Fruit fly (Drosophila melanogaster): ENCODE results near the gene CG14839.

dm6 chr3R:14302128-14302527 is 39.9 kb downstream of the CG14839 start, which contains the start of gene IFT54:
- TF ChIP-seq CG17806 (tag; optimal IDR thresholded peaks at IDR 0.05) (no peak), Snoo (tag; optimal IDR thresholded peaks at IDR 0.05) (no peak), EcR (GFP tag; optimal IDR thresholded peaks at IDR 0.05) (no peak), rn (GFP tag; IDR thresholded peaks at IDR 0.05) (no peak), gl (tag; optimal IDR thresholded peaks at IDR 0.05) (no peak), CG14655 (GFP tag; optimal IDR thresholded peaks at IDR 0.05) (no peak), Pif1B (GFP tag; optimal IDR thresholded peaks at IDR 0.05) (no peak), CG34367 (tag; optimal IDR thresholded peaks at IDR 0.05) (no peak), CG8301 (tag; optimal IDR thresholded peaks at IDR 0.05) (no peak), CG9948 (tag; optimal IDR thresholded peaks at IDR 0.05) (no peak), CG15710 (tag; optimal IDR thresholded peaks at IDR 0.05) (no peak)
